Worm (Caenorhabditis elegans) whole organism, young adult: ENCODE results near the gene B0524.5.

Experiments
- B0035.1 ChIP-seq: sonication (generic microtip); optimal IDR thresholded peaks from 2 replicates; lab custom pipeline; 2016; ENCODE audit warnings: missing genetic modification characterization, mild to moderate bottlenecking, missing compliant biosample characterization, missing genotype, missing genetic modification reagents
- B0336.3 ChIP-seq: fragments of 200-800 bp; sonication (Bioruptor generic); IDR thresholded peaks from 2 replicates; pipeline ENCODE4 v1.3.6; 2022; ENCODE audit warnings: missing genetic modification characterization, missing compliant biosample characterization
- C06A6.2 ChIP-seq: fragments of 200-800 bp; sonication (Bioruptor generic); conservative IDR thresholded peaks from 2 replicates; pipeline ENCODE4 v1.3.6; 2022; ENCODE audit warnings: missing genetic modification characterization, missing compliant biosample characterization
- C17E4.6 ChIP-seq: fragments of 200-800 bp; sonication (Bioruptor generic); IDR thresholded peaks from 2 replicates; pipeline ENCODE4 v1.3.6; 2022; ENCODE audit warnings: missing genetic modification reagents, missing genetic modification characterization, missing compliant biosample characterization
- D2030.7 ChIP-seq: fragments of 200-800 bp; sonication (Bioruptor generic); IDR thresholded peaks from 2 replicates; pipeline ENCODE4 v1.3.6; 2022; ENCODE audit warnings: missing genetic modification reagents, missing genetic modification characterization, missing compliant biosample characterization
- F33H1.4 ChIP-seq: fragments of 200-800 bp; sonication (Bioruptor generic); IDR thresholded peaks from 2 replicates; pipeline ENCODE4 v1.3.6; 2022; ENCODE audit warnings: missing genetic modification reagents, missing genetic modification characterization, missing compliant biosample characterization
- F39B2.1 ChIP-seq: fragments of 200-800 bp; sonication (Bioruptor generic); IDR thresholded peaks from 2 replicates; pipeline ENCODE4 v1.3.6; 2022; ENCODE audit warnings: missing genetic modification reagents, missing genetic modification characterization, missing compliant biosample characterization
- F49E8.2 ChIP-seq: sonication (generic microtip); optimal IDR thresholded peaks from 3 replicates; lab custom pipeline; 2017; ENCODE audit warnings: missing genetic modification characterization, mild to moderate bottlenecking, missing compliant biosample characterization, antibody characterized with exemption, moderate library complexity; ENCODE audit not compliant: insufficient read depth
- T07F8.4 ChIP-seq: sonication (generic microtip); optimal IDR thresholded peaks from 2 replicates; lab custom pipeline; 2016; ENCODE audit warnings: mild to moderate bottlenecking, missing genetic modification characterization, moderate library complexity, missing compliant biosample characterization
- Y53F4B.3 ChIP-seq: fragments of 200-800 bp; sonication (Bioruptor generic); IDR thresholded peaks from 2 replicates; pipeline ENCODE4 v1.3.6; 2022; ENCODE audit warnings: missing genetic modification reagents, missing genetic modification characterization, missing compliant biosample characterization
- Y53G8AR.9 ChIP-seq: fragments of 200-800 bp; sonication (Bioruptor generic); conservative IDR thresholded peaks from 2 replicates; pipeline ENCODE4 v1.3.6; 2022; ENCODE audit warnings: missing genetic modification reagents, missing genetic modification characterization, missing compliant biosample characterization
- Y79H2A.3 ChIP-seq: fragments of 200-800 bp; sonication (Bioruptor generic); conservative IDR thresholded peaks from 2 replicates; pipeline ENCODE4 v1.3.6; 2022; ENCODE audit warnings: missing genetic modification reagents, missing genetic modification characterization, missing compliant biosample characterization
- Y95B8A.8 ChIP-seq: fragments of 200-800 bp; sonication (Bioruptor generic); IDR thresholded peaks from 2 replicates; pipeline ENCODE4 v1.3.6; 2022; ENCODE audit warnings: missing genetic modification reagents, missing genetic modification characterization, missing compliant biosample characterization
- ama-1 ChIP-seq, 3 experiments: fragments of 150-350 bp in 1 of 3; sonication (generic microtip) in 2 of 3; optimal IDR thresholded peaks; 2 replicates each; lab custom pipeline; 2014 to 2018; ENCODE audit warnings: missing biosample characterization in 2 of 3, missing genetic modification characterization in 2 of 3, missing genetic modification reagents in 2 of 3
- attf-3 ChIP-seq: fragments of 200-800 bp; sonication (Bioruptor generic); conservative IDR thresholded peaks from 2 replicates; pipeline ENCODE4 v1.3.6; 2022; ENCODE audit warnings: missing genetic modification reagents, missing genetic modification characterization, missing compliant biosample characterization
- ccch-3 ChIP-seq: fragments of 200-800 bp; sonication (Bioruptor generic); optimal IDR thresholded peaks from 2 replicates; lab custom pipeline; 2018; ENCODE audit warnings: mild to moderate bottlenecking, missing genetic modification characterization, missing compliant biosample characterization
- chd-7 ChIP-seq: sonication (generic microtip); optimal IDR thresholded peaks from 2 replicates; lab custom pipeline; 2016; ENCODE audit warnings: mild to moderate bottlenecking, missing genetic modification characterization, moderate library complexity, missing compliant biosample characterization
- die-1 ChIP-seq: sonication (generic microtip); optimal IDR thresholded peaks from 2 replicates; lab custom pipeline; 2016; ENCODE audit warnings: missing genotype, mild to moderate bottlenecking, missing genetic modification characterization, missing compliant biosample characterization
- dox-1 ChIP-seq: fragments of 200-800 bp; sonication (Bioruptor generic); IDR thresholded peaks from 2 replicates; pipeline ENCODE4 v1.3.6; 2022; ENCODE audit warnings: missing genetic modification reagents, missing genetic modification characterization, missing compliant biosample characterization
- dpff-1 ChIP-seq: sonication (generic microtip); optimal IDR thresholded peaks from 2 replicates; lab custom pipeline; 2017; ENCODE audit warnings: mild to moderate bottlenecking, missing genetic modification characterization, missing compliant biosample characterization
- efl-1 ChIP-seq: fragments of 150-350 bp; optimal IDR thresholded peaks from 2 replicates; lab custom pipeline; 2014; ENCODE audit warnings: missing biosample characterization, missing genetic modification reagents, missing genetic modification characterization
- hsf-1 ChIP-seq: fragments of 200-800 bp; sonication (Bioruptor generic); IDR thresholded peaks from 2 replicates; pipeline ENCODE4 v1.3.6; 2022; ENCODE audit warnings: missing genetic modification reagents, missing genetic modification characterization, missing compliant biosample characterization
- let-526 ChIP-seq: fragments of 200-800 bp; sonication (Bioruptor generic); IDR thresholded peaks from 2 replicates; pipeline ENCODE4 v1.3.6; 2022; ENCODE audit warnings: missing genetic modification reagents, missing genetic modification characterization, missing compliant biosample characterization
- lin-35 ChIP-seq, 3 experiments: fragments of 150-350 bp in 2 of 3; sonication (generic microtip) in 1 of 3; optimal IDR thresholded peaks; 2 replicates each; lab custom pipeline; 2014 to 2018; ENCODE audit warnings: missing biosample characterization in 3 of 3, missing genetic modification characterization in 3 of 3, missing genetic modification reagents in 3 of 3
- madf-10 ChIP-seq: sonication (generic microtip); optimal IDR thresholded peaks from 2 replicates; lab custom pipeline; 2016; ENCODE audit warnings: mild to moderate bottlenecking, missing genetic modification characterization, missing compliant biosample characterization
- madf-8 ChIP-seq: fragments of 200-800 bp; sonication (Bioruptor generic); conservative IDR thresholded peaks from 2 replicates; pipeline ENCODE4 v1.3.6; 2022; ENCODE audit warnings: missing genetic modification reagents, missing genetic modification characterization, missing compliant biosample characterization
- mel-28 ChIP-seq: sonication (generic microtip); optimal IDR thresholded peaks from 2 replicates; lab custom pipeline; 2016; ENCODE audit warnings: borderline replicate concordance, mild to moderate bottlenecking, missing genetic modification characterization, missing compliant biosample characterization
- mxl-1 ChIP-seq: sonication (generic microtip); optimal IDR thresholded peaks from 2 replicates; lab custom pipeline; 2016; ENCODE audit warnings: missing genetic modification characterization, missing compliant biosample characterization
- nfya-1 ChIP-seq: sonication (generic microtip); optimal IDR thresholded peaks from 2 replicates; lab custom pipeline; 2017; ENCODE audit warnings: antibody characterized with exemption, missing compliant biosample characterization, missing genetic modification characterization, borderline replicate concordance; ENCODE audit not compliant: insufficient read depth
- nfya-2 ChIP-seq: fragments of 200-800 bp; sonication (Bioruptor generic); IDR thresholded peaks from 2 replicates; pipeline ENCODE4 v1.3.6; 2022; ENCODE audit warnings: missing genetic modification reagents, missing genetic modification characterization, missing compliant biosample characterization
- nhr-120 ChIP-seq: fragments of 200-800 bp; sonication (Bioruptor generic); IDR thresholded peaks from 2 replicates; pipeline ENCODE4 v1.3.6; 2022; ENCODE audit warnings: missing genetic modification characterization, missing compliant biosample characterization
- nhr-27 ChIP-seq: fragments of 200-800 bp; sonication (Bioruptor generic); optimal IDR thresholded peaks from 2 replicates; lab custom pipeline; 2018; ENCODE audit warnings: mild to moderate bottlenecking, missing genetic modification characterization, moderate library complexity, missing compliant biosample characterization
- nhr-90 ChIP-seq: sonication (generic microtip); optimal IDR thresholded peaks from 2 replicates; lab custom pipeline; 2016; ENCODE audit warnings: missing genotype, mild to moderate bottlenecking, missing genetic modification characterization, missing compliant biosample characterization
- pha-4 ChIP-seq: fragments of 150-350 bp; sonication (generic microtip); optimal IDR thresholded peaks from 2 replicates; lab custom pipeline; 2014; ENCODE audit warnings: missing biosample characterization, missing genetic modification reagents, missing genetic modification characterization
- rcor-1 ChIP-seq: fragments of 200-800 bp; sonication (Bioruptor generic); IDR thresholded peaks from 2 replicates; pipeline ENCODE4 v1.3.6; 2022; ENCODE audit warnings: missing genetic modification reagents, missing genetic modification characterization, missing compliant biosample characterization
- rpc-1 ChIP-seq, 2 experiments: fragments of 150-350 bp in 1 of 2; sonication (generic microtip) in 1 of 2; optimal IDR thresholded peaks; 2 replicates each; lab custom pipeline; 2014 to 2018; ENCODE audit warnings: missing biosample characterization in 1 of 2, missing genetic modification characterization in 1 of 2, missing genetic modification reagents in 1 of 2, missing genotype in 1 of 2
- snpc-1.3 ChIP-seq: sonication (generic microtip); optimal IDR thresholded peaks from 2 replicates; lab custom pipeline; 2017; ENCODE audit warnings: missing genetic modification characterization, mild to moderate bottlenecking, missing compliant biosample characterization, antibody characterized with exemption, moderate library complexity, missing genotype, missing genetic modification reagents; ENCODE audit not compliant: insufficient read depth
- snpc-3.4 ChIP-seq: sonication (generic microtip); optimal IDR thresholded peaks from 2 replicates; lab custom pipeline; 2017; ENCODE audit warnings: missing genetic modification characterization, mild to moderate bottlenecking, missing compliant biosample characterization, antibody characterized with exemption, moderate library complexity, missing genotype, missing genetic modification reagents
- tbp1 ChIP-seq: fragments of 200-800 bp; sonication (Bioruptor generic); optimal IDR thresholded peaks from 2 replicates; lab custom pipeline; 2018; ENCODE audit warnings: mild to moderate bottlenecking, missing genetic modification characterization, missing compliant biosample characterization
- tlf-1 ChIP-seq: fragments of 200-800 bp; sonication (Bioruptor generic); optimal IDR thresholded peaks from 2 replicates; lab custom pipeline; 2018; ENCODE audit warnings: mild to moderate bottlenecking, missing genetic modification characterization, missing compliant biosample characterization
- xnd-1 ChIP-seq: sonication (generic microtip); optimal IDR thresholded peaks from 2 replicates; lab custom pipeline; 2016; ENCODE audit warnings: missing genotype, missing genetic modification reagents, missing genetic modification characterization, missing compliant biosample characterization
- ztf-26 ChIP-seq: sonication (generic microtip); optimal IDR thresholded peaks from 2 replicates; lab custom pipeline; 2017; ENCODE audit warnings: missing genetic modification characterization, missing compliant biosample characterization
- ztf-3 ChIP-seq: fragments of 200-800 bp; sonication (Bioruptor generic); optimal IDR thresholded peaks from 2 replicates; lab custom pipeline; 2018; ENCODE audit warnings: mild to moderate bottlenecking, missing genetic modification characterization, missing compliant biosample characterization
- ztf-6 ChIP-seq: fragments of 200-800 bp; sonication (Bioruptor generic); IDR thresholded peaks from 2 replicates; pipeline ENCODE4 v1.3.6; 2022; ENCODE audit warnings: missing genetic modification reagents, missing genetic modification characterization, missing compliant biosample characterization

B0524.5 gene

DNA sequence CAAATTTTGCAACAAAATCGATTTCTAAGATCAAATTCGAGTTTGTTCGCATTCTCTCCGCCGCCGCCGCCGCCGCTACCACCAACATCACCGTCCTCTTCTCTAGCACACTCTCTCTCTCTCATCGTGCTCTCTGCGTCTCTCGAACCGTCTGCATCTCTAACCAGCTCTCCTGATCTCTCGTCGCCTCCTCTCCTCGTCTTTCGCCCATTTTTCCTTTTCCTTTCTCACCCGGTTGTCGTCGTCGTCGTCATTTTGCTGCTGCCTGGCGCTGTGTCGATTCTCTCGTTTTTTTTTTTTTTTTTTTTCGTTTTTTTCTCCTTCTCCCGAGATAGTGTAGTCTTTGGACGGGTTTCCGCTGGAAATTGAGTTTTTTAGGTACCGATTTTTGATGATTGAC, 32.8 kb upstream of the B0524.5 start (continued):
- TF ChIP-seq die-1 (tag; lab: Kevin White, UChicago), result peak; percentile 64

ce11 chrIII:1925786-1926185, 32.1 kb upstream of the B0524.5 start:
- TF ChIP-seq hsf-1 (GFP tag; lab: Robert Waterston, UW) (no peak), dox-1 (GFP tag; lab: Robert Waterston, UW) (no peak), rcor-1 (GFP tag; lab: Robert Waterston, UW) (no peak), C17E4.6 (GFP tag; lab: Robert Waterston, UW) (no peak), F39B2.1 (GFP tag; lab: Robert Waterston, UW) (no peak), B0336.3 (no peak), lin-35 (GFP tag; optimal IDR thresholded peaks at IDR 0.05; lab: Kevin White, UChicago) (no peak), Y53G8AR.9 (no peak), nhr-27 (tag; lab: Kevin White, UChicago) (no peak), mxl-1 (no peak), pha-4 (tag; lab: Kevin White, UChicago) (no peak), chd-7 (tag; lab: Kevin White, UChicago) (no peak), ccch-3 (GFP tag; lab: Kevin White, UChicago) (no peak)

DNA sequence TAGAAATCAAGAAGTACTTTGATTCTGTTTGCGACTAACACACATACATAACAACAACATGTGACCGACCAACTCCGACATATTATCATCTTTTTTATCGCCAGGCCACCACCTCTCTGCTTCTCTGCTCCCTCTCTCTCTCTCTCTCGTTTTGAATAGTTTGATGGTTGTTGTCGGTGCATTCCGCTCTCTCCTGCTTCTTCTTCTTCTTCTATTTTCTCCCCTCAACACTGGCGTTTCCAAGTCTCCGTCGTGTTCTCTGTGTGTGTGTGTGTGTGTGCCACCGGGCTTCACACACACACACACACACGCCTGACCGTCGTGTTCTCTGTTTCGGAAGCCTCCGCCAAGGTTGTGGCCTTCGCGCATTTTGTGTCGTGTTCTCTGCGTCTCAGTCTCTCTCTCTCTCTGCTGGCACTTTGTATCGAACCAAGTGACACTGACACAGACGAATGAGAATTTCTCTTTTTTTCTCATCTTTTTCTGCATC, 31.4 kb upstream of the B0524.5 start:
- TF ChIP-seq madf-10, result peak; percentile 94
- no peak for TF ChIP-seq efl-1 (GFP tag; lab: Kevin White, UChicago)
- peak; percentile 89 for TF ChIP-seq nhr-90 (tag; lab: Kevin White, UChicago)
- TF ChIP-seq D2030.7, result no peak
- TF ChIP-seq Y95B8A.8 (GFP tag; lab: Robert Waterston, UW), result no peak
- no peak for TF ChIP-seq hsf-1 (GFP tag; lab: Robert Waterston, UW)
- no peak for TF ChIP-seq dpff-1 (tag; lab: Kevin White, UChicago)
- peak; percentile 97 for TF ChIP-seq ztf-26
- no peak for TF ChIP-seq F49E8.2 (tag; lab: Kevin White, UChicago)
- no peak for TF ChIP-seq snpc-3.4
- TF ChIP-seq ama-1 (optimal IDR thresholded peaks at IDR 0.05; lab: Kevin White, UChicago), result no peak
- TF ChIP-seq ama-1 (GFP tag; optimal IDR thresholded peaks at IDR 0.05; lab: Kevin White, UChicago), result no peak
- TF ChIP-seq F33H1.4 (GFP tag; lab: Robert Waterston, UW), result no peak
- peak; percentile 91 for TF ChIP-seq tlf-1 (GFP tag; lab: Kevin White, UChicago)
- TF ChIP-seq ztf-3, result peak; percentile 94
- no peak for TF ChIP-seq snpc-1.3 (tag; lab: Kevin White, UChicago)
- no peak for TF ChIP-seq nfya-2
- TF ChIP-seq xnd-1 (tag; lab: Kevin White, UChicago), result no peak
- peak; percentile 93 for TF ChIP-seq C06A6.2 (GFP tag; lab: Robert Waterston, UW)
- no peak for TF ChIP-seq mel-28 (tag; lab: Kevin White, UChicago)
- TF ChIP-seq nfya-1 (tag; lab: Kevin White, UChicago), result no peak
- no peak for TF ChIP-seq Y79H2A.3 (GFP tag; lab: Robert Waterston, UW)
- TF ChIP-seq B0336.3, result peak; percentile 96
- peak in 1 of 3 experiments; percentile 86 for TF ChIP-seq lin-35 (GFP tag; optimal IDR thresholded peaks at IDR 0.05; lab: Kevin White, UChicago)
- TF ChIP-seq Y53F4B.3 (GFP tag; lab: Robert Waterston, UW), result no peak
- TF ChIP-seq B0035.1, result peak; percentile 84
- no peak for TF ChIP-seq let-526 (GFP tag; lab: Robert Waterston, UW)
- TF ChIP-seq attf-3 (GFP tag; lab: Robert Waterston, UW), result no peak
- TF ChIP-seq ztf-6 (GFP tag; lab: Robert Waterston, UW), result no peak
- TF ChIP-seq rpc-1 (optimal IDR thresholded peaks at IDR 0.05; lab: Kevin White, UChicago), result no peak
- no peak for TF ChIP-seq rpc-1 (tag; optimal IDR thresholded peaks at IDR 0.05; lab: Kevin White, UChicago)
- TF ChIP-seq T07F8.4 (tag; lab: Kevin White, UChicago), result peak; percentile 55
- peak; percentile 98 for TF ChIP-seq chd-7 (tag; lab: Kevin White, UChicago)
- TF ChIP-seq mxl-1, result no peak
- peak; percentile 62 for TF ChIP-seq tbp1
- TF ChIP-seq nhr-120, result no peak
- TF ChIP-seq madf-8 (GFP tag; lab: Robert Waterston, UW), result no peak
